Fruit fly (Drosophila melanogaster): ENCODE results near the gene Osi15.

DNA sequence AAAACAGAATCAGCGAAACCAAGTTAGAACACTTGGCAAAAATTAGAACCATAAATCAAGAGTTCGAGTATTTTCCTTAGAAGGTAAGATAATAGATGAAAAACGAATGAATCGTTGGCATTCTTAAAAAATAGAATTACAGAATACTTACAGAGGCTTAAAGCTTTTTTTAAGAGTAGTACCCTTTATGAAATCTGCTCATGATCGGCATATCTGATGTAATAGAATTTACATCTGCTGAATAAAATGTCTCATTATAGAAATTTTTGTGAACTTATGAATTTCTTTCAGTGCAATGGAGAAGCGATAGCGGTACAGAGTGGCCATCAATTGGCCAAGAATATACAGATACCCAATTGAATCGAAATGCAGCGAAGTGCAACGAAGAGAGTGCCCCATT lies 10.2 kb upstream of the Osi15 start, which contains the start of gene Osi13:
- TF ChIP-seq trh (GFP tag; optimal IDR thresholded peaks at IDR 0.05), result no peak
- TF ChIP-seq CG12071 (GFP tag; optimal IDR thresholded peaks at IDR 0.05), result no peak
- TF ChIP-seq luna (GFP tag; optimal IDR thresholded peaks at IDR 0.05), result no peak
- TF ChIP-seq CG18619 (GFP tag; optimal IDR thresholded peaks at IDR 0.05), result no peak
- TF ChIP-seq gsb-n (tag; optimal IDR thresholded peaks at IDR 0.05), result no peak
- no peak for TF ChIP-seq CG13894 (tag; optimal IDR thresholded peaks at IDR 0.05)
- no peak for TF ChIP-seq NC2β (GFP tag; optimal IDR thresholded peaks at IDR 0.05)
- no peak for TF ChIP-seq Eip74EF (GFP tag; optimal IDR thresholded peaks at IDR 0.05)
- TF ChIP-seq usp (GFP tag; optimal IDR thresholded peaks at IDR 0.05), result no peak
- TF ChIP-seq B-H1 (GFP tag; IDR thresholded peaks at IDR 0.05), result no peak
